Worm (Caenorhabditis elegans) whole organism, L2 larva: ENCODE measurements around the gene F35E8.7.

Experiments
- R02D3.7 ChIP-seq: fragments of 150-350 bp; optimal IDR thresholded peaks from 2 replicates; lab custom pipeline; 2014; ENCODE audit warnings: missing biosample characterization, missing genetic modification characterization
- Y55F3AM.14 ChIP-seq: fragments of 200-800 bp; sonication (Bioruptor generic); optimal IDR thresholded peaks from 2 replicates; lab custom pipeline; 2018; ENCODE audit warnings: mild to moderate bottlenecking, missing genetic modification characterization, missing compliant biosample characterization
- ceh-16 ChIP-seq: fragments of 150-350 bp; optimal IDR thresholded peaks from 2 replicates; lab custom pipeline; 2014; ENCODE audit warnings: missing biosample characterization, missing genetic modification characterization
- elt-1 ChIP-seq: fragments of 150-350 bp; optimal IDR thresholded peaks from 2 replicates; lab custom pipeline; 2014; ENCODE audit warnings: missing biosample characterization, missing genetic modification characterization
- nhr-11 ChIP-seq: fragments of 150-350 bp; optimal IDR thresholded peaks from 2 replicates; lab custom pipeline; 2014; ENCODE audit warnings: missing biosample characterization, missing genetic modification characterization
- nhr-237 ChIP-seq: fragments of 150-350 bp; optimal IDR thresholded peaks from 2 replicates; lab custom pipeline; 2014; ENCODE audit warnings: missing biosample characterization, missing genetic modification characterization
- nhr-77 ChIP-seq: fragments of 150-350 bp; optimal IDR thresholded peaks from 2 replicates; lab custom pipeline; 2014; ENCODE audit warnings: missing biosample characterization, missing genetic modification characterization
- ztf-4 ChIP-seq: fragments of 150-350 bp; optimal IDR thresholded peaks from 2 replicates; lab custom pipeline; 2014; ENCODE audit warnings: missing biosample characterization, missing genetic modification characterization

DNA sequence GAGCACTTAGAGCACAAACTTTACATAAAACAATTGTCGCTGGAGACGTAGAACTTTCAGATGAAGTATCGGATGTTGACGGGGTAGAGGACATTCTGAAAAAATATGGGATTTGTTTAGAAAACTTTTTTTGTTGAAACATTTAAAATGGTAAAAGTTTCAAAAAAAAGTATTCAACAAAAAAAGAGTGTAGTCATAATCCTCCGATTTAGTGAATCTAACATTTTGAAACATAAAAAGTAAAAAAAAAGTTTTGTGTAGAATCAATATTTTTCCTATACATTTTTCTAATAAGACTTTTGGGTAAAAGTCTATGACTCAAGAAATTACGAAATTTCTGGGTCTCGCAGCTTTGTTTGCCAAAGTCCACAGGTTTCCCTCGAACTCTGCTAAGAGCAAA, 17.1 kb upstream of the F35E8.7 start, which contains the start of gene nhr-213:
- TF ChIP-seq R02D3.7 (tag; lab: Kevin White, UChicago) (no peak), ceh-16 (tag; lab: Kevin White, UChicago) (no peak), elt-1 (tag; lab: Kevin White, UChicago) (no peak), nhr-11 (no peak), nhr-77 (no peak), ztf-4 (tag; lab: Kevin White, UChicago) (no peak), nhr-237 (tag; lab: Kevin White, UChicago) (no peak), Y55F3AM.14 (GFP tag; lab: Kevin White, UChicago) (no peak)
